Fruit fly (Drosophila melanogaster) whole organism, embryonic: ENCODE measurements around the gene Jhbp16.

Experiments used
- Aef1 ChIP-seq: fragments of 200-800 bp; sonication (Bioruptor generic); IDR thresholded peaks from 3 replicates; pipeline ENCODE4 v1.3.6; 2022; ENCODE audit warnings: missing biosample characterization, missing genetic modification characterization
- B-H1 ChIP-seq: fragments of 200-800 bp; sonication (Bioruptor generic); IDR thresholded peaks from 3 replicates; pipeline ENCODE4 v1.3.6; 2022; ENCODE audit warnings: missing biosample characterization, missing genetic modification characterization
- CG12744 ChIP-seq: fragments of 200-800 bp; sonication (Bioruptor generic); optimal IDR thresholded peaks from 2 replicates; lab custom pipeline; 2016; ENCODE audit warnings: missing biosample characterization, missing genetic modification characterization
- CG12942 ChIP-seq: fragments of 200-800 bp; sonication (Bioruptor generic); optimal IDR thresholded peaks from 3 replicates; lab custom pipeline; 2016; ENCODE audit warnings: missing biosample characterization, missing genetic modification characterization
- CG15269 ChIP-seq: fragments of 200-800 bp; sonication (Bioruptor generic); optimal IDR thresholded peaks from 2 replicates; lab custom pipeline; 2018; ENCODE audit warnings: missing biosample characterization, mild to moderate bottlenecking, missing genetic modification characterization, moderate library complexity
- CG15696 ChIP-seq: fragments of 200-800 bp; sonication (Bioruptor generic); optimal IDR thresholded peaks from 2 replicates; lab custom pipeline; 2019; ENCODE audit warnings: missing biosample characterization, mild to moderate bottlenecking, missing genetic modification characterization, moderate library complexity
- CG1832 ChIP-seq: fragments of 200-800 bp; sonication (Bioruptor generic); optimal IDR thresholded peaks from 2 replicates; lab custom pipeline; 2017; ENCODE audit warnings: missing biosample characterization, mild to moderate bottlenecking, missing genetic modification characterization, inconsistent platforms
- CG2712 ChIP-seq: fragments of 200-800 bp; optimal IDR thresholded peaks from 3 replicates; lab custom pipeline; 2019; ENCODE audit warnings: missing biosample characterization, mild to moderate bottlenecking, missing genetic modification characterization, moderate library complexity
- CG33557 ChIP-seq: fragments of 200-800 bp; sonication (Bioruptor generic); optimal IDR thresholded peaks from 2 replicates; lab custom pipeline; 2019; ENCODE audit warnings: missing biosample characterization, mild to moderate bottlenecking, missing genetic modification characterization, moderate library complexity
- CG34376 ChIP-seq: fragments of 200-800 bp; sonication (Bioruptor generic); optimal IDR thresholded peaks from 2 replicates; lab custom pipeline; 2018; ENCODE audit warnings: missing biosample characterization, mild to moderate bottlenecking, missing genetic modification characterization
- CG4854 ChIP-seq: fragments of 200-800 bp; sonication (Bioruptor generic); optimal IDR thresholded peaks from 2 replicates; lab custom pipeline; 2016; ENCODE audit warnings: missing biosample characterization, missing genetic modification characterization, inconsistent platforms
- CG6654 ChIP-seq: fragments of 200-800 bp; sonication (Bioruptor generic); optimal IDR thresholded peaks from 2 replicates; lab custom pipeline; 2017; ENCODE audit warnings: missing biosample characterization, mild to moderate bottlenecking, missing genetic modification characterization
- CG6813 ChIP-seq: fragments of 200-800 bp; sonication (Bioruptor generic); optimal IDR thresholded peaks from 2 replicates; lab custom pipeline; 2017; ENCODE audit warnings: missing biosample characterization, missing genetic modification characterization, mild to moderate bottlenecking, moderate library complexity, missing genetic modification reagents
- CG6854 ChIP-seq: fragments of 200-800 bp; sonication (Bioruptor generic); optimal IDR thresholded peaks from 3 replicates; lab custom pipeline; 2017; ENCODE audit warnings: missing biosample characterization, mild to moderate bottlenecking, missing genetic modification characterization
- CG7271 ChIP-seq: fragments of 200-800 bp; sonication (Bioruptor generic); optimal IDR thresholded peaks from 2 replicates; lab custom pipeline; 2018; ENCODE audit warnings: missing biosample characterization, mild to moderate bottlenecking, missing genetic modification characterization, moderate library complexity
- CG9215 ChIP-seq: fragments of 200-800 bp; sonication (Bioruptor generic); IDR thresholded peaks from 2 replicates; pipeline ENCODE4 v1.3.6; 2022; ENCODE audit warnings: missing biosample characterization, missing genetic modification characterization
- CG9727 ChIP-seq: fragments of 200-800 bp; sonication (Bioruptor generic); optimal IDR thresholded peaks from 3 replicates; lab custom pipeline; 2017; ENCODE audit warnings: missing biosample characterization, mild to moderate bottlenecking, missing genetic modification characterization
- CTCF ChIP-seq: fragments of 200-800 bp; sonication (Bioruptor generic); optimal IDR thresholded peaks from 2 replicates; lab custom pipeline; 2017; ENCODE audit warnings: missing biosample characterization, mild to moderate bottlenecking, missing genetic modification characterization, moderate library complexity
- Camta ChIP-seq: fragments of 200-800 bp; sonication (Bioruptor generic); optimal IDR thresholded peaks from 2 replicates; lab custom pipeline; 2016; ENCODE audit warnings: missing biosample characterization, missing genetic modification characterization
- CoRest ChIP-seq: fragments of 200-800 bp; sonication (Bioruptor generic); optimal IDR thresholded peaks from 3 replicates; lab custom pipeline; 2018; ENCODE audit warnings: missing biosample characterization, mild to moderate bottlenecking, missing genetic modification characterization, moderate library complexity
- Dek ChIP-seq: fragments of 200-800 bp; sonication (Bioruptor generic); optimal IDR thresholded peaks from 3 replicates; lab custom pipeline; 2019; ENCODE audit warnings: missing biosample characterization, mild to moderate bottlenecking, missing genetic modification characterization, moderate library complexity
- Dp ChIP-seq: fragments of 200-800 bp; sonication (Bioruptor generic); optimal IDR thresholded peaks from 2 replicates; lab custom pipeline; 2018; ENCODE audit warnings: missing biosample characterization, mild to moderate bottlenecking, missing genetic modification characterization, moderate library complexity
- Dref ChIP-seq: fragments of 200-800 bp; sonication (Bioruptor generic); IDR thresholded peaks from 2 replicates; pipeline ENCODE4 v1.3.6; 2022; ENCODE audit warnings: missing biosample characterization, missing genetic modification characterization
- Ets65A ChIP-seq: fragments of 200-800 bp; sonication (Bioruptor generic); peaks from one replicate; lab custom pipeline; 2016; ENCODE audit warnings: missing biosample characterization, missing genetic modification characterization
- Hr3 ChIP-seq: fragments of 200-800 bp; sonication (Bioruptor generic); optimal IDR thresholded peaks from 3 replicates; lab custom pipeline; 2016; ENCODE audit warnings: missing biosample characterization, missing genetic modification characterization
- Mad ChIP-seq: fragments of 200-800 bp; sonication (Bioruptor generic); optimal IDR thresholded peaks from 2 replicates; lab custom pipeline; 2016; ENCODE audit warnings: missing biosample characterization, missing genetic modification characterization
- Myb ChIP-seq: fragments of 200-800 bp; sonication (Bioruptor generic); optimal IDR thresholded peaks from 2 replicates; lab custom pipeline; 2016; ENCODE audit warnings: missing biosample characterization, missing genetic modification characterization
- Oaz ChIP-seq: fragments of 200-800 bp; sonication (Bioruptor generic); IDR thresholded peaks from 2 replicates; pipeline ENCODE4 v1.3.6; 2022; ENCODE audit warnings: missing biosample characterization, missing genetic modification characterization
- Rx ChIP-seq: fragments of 200-800 bp; sonication (Bioruptor generic); IDR thresholded peaks from 2 replicates; pipeline ENCODE4 v1.3.6; 2022; ENCODE audit warnings: missing biosample characterization, missing genetic modification characterization
- Sin3A ChIP-seq: fragments of >200 bp; optimal IDR thresholded peaks from 2 replicates; lab custom pipeline; 2018
- abd-A ChIP-seq: fragments of 200-800 bp; sonication (Bioruptor generic); optimal IDR thresholded peaks from 3 replicates; lab custom pipeline; 2019; ENCODE audit warnings: missing biosample characterization, mild to moderate bottlenecking, missing genetic modification characterization, moderate library complexity
- btn ChIP-seq: fragments of 200-800 bp; sonication (Bioruptor generic); optimal IDR thresholded peaks from 2 replicates; lab custom pipeline; 2016; ENCODE audit warnings: missing biosample characterization, missing genetic modification characterization
- cwo ChIP-seq: fragments of 200-800 bp; sonication (Bioruptor generic); optimal IDR thresholded peaks from 3 replicates; lab custom pipeline; 2017; ENCODE audit warnings: missing biosample characterization, missing genetic modification characterization, mild to moderate bottlenecking, moderate library complexity, missing genetic modification reagents
- dmrt11E ChIP-seq: fragments of 200-800 bp; sonication (Bioruptor generic); optimal IDR thresholded peaks from 3 replicates; lab custom pipeline; 2018; ENCODE audit warnings: missing biosample characterization, mild to moderate bottlenecking, missing genetic modification characterization, moderate library complexity
- hb ChIP-seq: fragments of 200-800 bp; sonication (Bioruptor generic); IDR thresholded peaks from 3 replicates; pipeline ENCODE4 v1.3.6; 2022; ENCODE audit warnings: missing biosample characterization, missing genetic modification characterization; ENCODE audit not compliant: partially characterized antibody
- hth ChIP-seq: fragments of >200 bp; optimal IDR thresholded peaks from 2 replicates; lab custom pipeline; 2017; ENCODE audit warnings: inconsistent platforms
- lmd ChIP-seq: fragments of 200-800 bp; sonication (Bioruptor generic); IDR thresholded peaks from 2 replicates; pipeline ENCODE4 v1.3.6; 2022; ENCODE audit warnings: missing biosample characterization, missing genetic modification characterization
- lov ChIP-seq, 2 experiments: fragments of 200-800 bp in 1 of 2; fragments of >200 bp in 1 of 2; sonication (Bioruptor generic) in 1 of 2; IDR thresholded peaks in 1 of 2; optimal IDR thresholded peaks in 1 of 2; 2 replicates in 1 of 2; 3 replicates in 1 of 2; pipeline versions ENCODE4 v1.3.6 to Lab custom; 2017 to 2022; ENCODE audit warnings: missing biosample characterization in 1 of 2, missing genetic modification characterization in 1 of 2
- nom ChIP-seq: fragments of 200-800 bp; sonication (Bioruptor generic); optimal IDR thresholded peaks from 2 replicates; lab custom pipeline; 2017; ENCODE audit warnings: missing biosample characterization, missing genetic modification characterization, mild to moderate bottlenecking, moderate library complexity, missing genetic modification reagents
- org-1 ChIP-seq: fragments of 200-800 bp; sonication (Bioruptor generic); optimal IDR thresholded peaks from 2 replicates; lab custom pipeline; 2017; ENCODE audit warnings: missing biosample characterization, missing genetic modification characterization
- peb ChIP-seq: fragments of 200-800 bp; sonication (Bioruptor generic); IDR thresholded peaks from 2 replicates; pipeline ENCODE4 v1.3.6; 2022; ENCODE audit warnings: missing biosample characterization, missing genetic modification characterization
- phol ChIP-seq: fragments of 200-800 bp; sonication (Bioruptor generic); optimal IDR thresholded peaks from 3 replicates; lab custom pipeline; 2018; ENCODE audit warnings: missing biosample characterization, mild to moderate bottlenecking, missing genetic modification characterization, moderate library complexity
- prd ChIP-seq, 3 experiments: fragments of >200 bp in 2 of 3; fragments of 200-800 bp in 1 of 3; sonication (Bioruptor generic) in 1 of 3; optimal IDR thresholded peaks in 2 of 3; IDR thresholded peaks in 1 of 3; 2 replicates in 2 of 3; 3 replicates in 1 of 3; pipeline versions ENCODE4 v1.3.6 to Lab custom; 2017 to 2022; ENCODE audit warnings: missing biosample characterization in 1 of 3, missing genetic modification characterization in 1 of 3
- psq ChIP-seq: fragments of 200-800 bp; sonication (Bioruptor generic); optimal IDR thresholded peaks from 2 replicates; lab custom pipeline; 2017; ENCODE audit warnings: missing biosample characterization, missing genetic modification characterization
- tap ChIP-seq: fragments of 200-800 bp; optimal IDR thresholded peaks from 3 replicates; lab custom pipeline; 2019; ENCODE audit warnings: missing biosample characterization, mild to moderate bottlenecking, missing genetic modification characterization, moderate library complexity
- tna ChIP-seq: fragments of 200-800 bp; sonication (Bioruptor generic); IDR thresholded peaks from 2 replicates; pipeline ENCODE4 v1.3.6; 2022; ENCODE audit warnings: missing biosample characterization, missing genetic modification characterization; ENCODE audit not compliant: partially characterized antibody
- toy ChIP-seq: fragments of 200-800 bp; sonication (Bioruptor generic); IDR thresholded peaks from 2 replicates; pipeline ENCODE4 v1.3.6; 2022; ENCODE audit warnings: missing biosample characterization, missing genetic modification characterization
- vfl ChIP-seq: fragments of 200-800 bp; sonication (Bioruptor generic); optimal IDR thresholded peaks from 2 replicates; lab custom pipeline; 2016; ENCODE audit warnings: missing biosample characterization, missing genetic modification characterization
- vvl ChIP-seq: fragments of 200-800 bp; sonication (Bioruptor generic); IDR thresholded peaks from 2 replicates; pipeline ENCODE4 v1.3.6; 2022; ENCODE audit warnings: missing biosample characterization, missing genetic modification characterization
- wek ChIP-seq: fragments of 200-800 bp; sonication (Bioruptor generic); optimal IDR thresholded peaks from 3 replicates; lab custom pipeline; 2018; ENCODE audit warnings: missing biosample characterization, mild to moderate bottlenecking, missing genetic modification characterization, moderate library complexity
- zen ChIP-seq: fragments of 200-800 bp; sonication (Bioruptor generic); optimal IDR thresholded peaks from 3 replicates; lab custom pipeline; 2018; ENCODE audit warnings: missing biosample characterization, mild to moderate bottlenecking, missing genetic modification characterization, moderate library complexity

Gene Jhbp16

dm6 chr3R:21671636-21672035, 7.4 kb downstream of the Jhbp16 start, which contains the start of gene PolA1 (continued):
- TF ChIP-seq prd (optimal IDR thresholded peaks at IDR 0.05; lab: Kevin White, UChicago) (no peak), prd (GFP tag; IDR thresholded peaks at IDR 0.05; lab: Robert Waterston, UW) (no peak; the same call in 1 of the 3 replicates), Hr3 (peak; percentile 28), tna (GFP tag; lab: Robert Waterston, UW) (no peak; the same call in 1 of the 2 replicates), Dek (tag; lab: Kevin White, UChicago) (no peak), vfl (GFP tag; lab: Kevin White, UChicago) (peak; percentile 26), lov (optimal IDR thresholded peaks at IDR 0.05; lab: Kevin White, UChicago) (no peak), lov (GFP tag; IDR thresholded peaks at IDR 0.05; lab: Robert Waterston, UW) (no peak), vvl (GFP tag; lab: Robert Waterston, UW) (peak; percentile 68), CG12942 (GFP tag; lab: Kevin White, UChicago) (peak; percentile 20), B-H1 (GFP tag; lab: Robert Waterston, UW) (peak; percentile 21; the same call in 1 of the 3 replicates), cwo (GFP tag; lab: Kevin White, UChicago) (no peak), Rx (GFP tag; lab: Robert Waterston, UW) (no peak), CG34376 (no peak), CG15269 (no peak), Oaz (no peak), CG15696 (peak; percentile 1), phol (tag; lab: Kevin White, UChicago) (peak; percentile 84), CG4854 (no peak), Aef1 (GFP tag; lab: Robert Waterston, UW) (peak; percentile 31; the same call in 1 of the 3 replicates), CG2712 (peak; percentile 60), Dref (GFP tag; lab: Robert Waterston, UW) (peak; percentile 96), hth (lab: Kevin White, UChicago) (no peak), toy (no peak), dmrt11E (tag; lab: Kevin White, UChicago) (peak; percentile 36), CG9727 (GFP tag; lab: Kevin White, UChicago) (no peak), Dp (GFP tag; lab: Kevin White, UChicago) (peak; percentile 95), CoRest (tag; lab: Kevin White, UChicago) (peak; percentile 72), CTCF (GFP tag; lab: Kevin White, UChicago) (no peak), tap (tag; lab: Kevin White, UChicago) (no peak), Sin3A (peak; percentile 92), CG6813 (GFP tag; lab: Kevin White, UChicago) (no peak), Ets65A (peak; percentile 89), CG1832 (GFP tag; lab: Kevin White, UChicago) (no peak), wek (GFP tag; lab: Kevin White, UChicago) (no peak), Myb (GFP tag; lab: Kevin White, UChicago) (peak; percentile 64), CG6654 (GFP tag; lab: Kevin White, UChicago) (no peak), CG33557 (GFP tag; lab: Kevin White, UChicago) (no peak), psq (GFP tag; lab: Kevin White, UChicago) (no peak), peb (GFP tag; lab: Robert Waterston, UW) (no peak; the same call in 1 of the 2 replicates), abd-A (tag; lab: Kevin White, UChicago) (no peak), lmd (GFP tag; lab: Robert Waterston, UW) (no peak), zen (tag; lab: Kevin White, UChicago) (peak; percentile 50), nom (GFP tag; lab: Kevin White, UChicago) (no peak), CG9215 (GFP tag; lab: Robert Waterston, UW) (no peak), Camta (peak; percentile 35), btn (no peak), CG6854 (GFP tag; lab: Kevin White, UChicago) (no peak), org-1 (GFP tag; lab: Kevin White, UChicago) (no peak), Mad (GFP tag; lab: Kevin White, UChicago) (peak; percentile 20), CG12744 (GFP tag; lab: Kevin White, UChicago) (no peak), CG7271 (no peak), hb (peak; percentile 90)
